Fruit fly (Drosophila melanogaster) whole organism, prepupa: Measurements from ENCODE around the gene lwr.

ENCODE experiments used
- Blimp-1 ChIP-seq: fragments of 200-800 bp; sonication (Bioruptor generic); optimal IDR thresholded peaks from 3 replicates; lab custom pipeline; 2017; ENCODE audit warnings: missing biosample characterization, missing genetic modification characterization, mild to moderate bottlenecking, moderate library complexity, missing genetic modification reagents
- CG10631 ChIP-seq: fragments of 200-800 bp; sonication (Bioruptor generic); optimal IDR thresholded peaks from 2 replicates; lab custom pipeline; 2016; ENCODE audit warnings: missing biosample characterization, missing genetic modification characterization
- CG10669 ChIP-seq: fragments of 200-800 bp; sonication (Bioruptor generic); optimal IDR thresholded peaks from 3 replicates; lab custom pipeline; 2018; ENCODE audit warnings: missing biosample characterization, mild to moderate bottlenecking, missing genetic modification characterization, moderate library complexity
- CG11902 ChIP-seq: fragments of 200-800 bp; sonication (Bioruptor generic); optimal IDR thresholded peaks from 3 replicates; lab custom pipeline; 2016; ENCODE audit warnings: missing biosample characterization, missing genetic modification characterization
- CG15336 ChIP-seq: fragments of 200-800 bp; sonication (Bioruptor generic); IDR thresholded peaks from 2 replicates; pipeline ENCODE4 v1.3.6; 2022; ENCODE audit warnings: missing biosample characterization, missing genetic modification characterization
- CG1621 ChIP-seq: fragments of 200-800 bp; sonication (Bioruptor generic); optimal IDR thresholded peaks from 3 replicates; lab custom pipeline; 2018; ENCODE audit warnings: missing biosample characterization, mild to moderate bottlenecking, missing genetic modification characterization
- CG3032 ChIP-seq: fragments of 200-800 bp; optimal IDR thresholded peaks from 2 replicates; lab custom pipeline; 2019; ENCODE audit warnings: missing biosample characterization, mild to moderate bottlenecking, missing genetic modification characterization, moderate library complexity
- CG31627 ChIP-seq: fragments of 200-800 bp; sonication (Bioruptor generic); optimal IDR thresholded peaks from 3 replicates; lab custom pipeline; 2016; ENCODE audit warnings: missing biosample characterization, missing genetic modification characterization
- CG32006 ChIP-seq: fragments of 200-800 bp; sonication (Bioruptor generic); optimal IDR thresholded peaks from 3 replicates; lab custom pipeline; 2017; ENCODE audit warnings: missing biosample characterization, mild to moderate bottlenecking, missing genetic modification characterization
- CG6163 ChIP-seq: fragments of 200-800 bp; sonication (Bioruptor generic); IDR thresholded peaks from 3 replicates; pipeline ENCODE4 v1.3.6; 2022; ENCODE audit warnings: missing biosample characterization, missing genetic modification characterization
- CG6276 ChIP-seq: fragments of 200-800 bp; sonication (Bioruptor generic); optimal IDR thresholded peaks from 2 replicates; lab custom pipeline; 2017; ENCODE audit warnings: missing biosample characterization, mild to moderate bottlenecking, missing genetic modification characterization
- CG6792 ChIP-seq: fragments of 200-800 bp; sonication (Bioruptor generic); optimal IDR thresholded peaks from 3 replicates; lab custom pipeline; 2016; ENCODE audit warnings: missing biosample characterization, missing genetic modification characterization
- CG6808 ChIP-seq: fragments of 200-800 bp; sonication (Bioruptor generic); optimal IDR thresholded peaks from 3 replicates; lab custom pipeline; 2017; ENCODE audit warnings: missing biosample characterization, missing genetic modification characterization, mild to moderate bottlenecking, moderate library complexity, missing genetic modification reagents
- CG6854 ChIP-seq: fragments of 200-800 bp; sonication (Bioruptor generic); optimal IDR thresholded peaks from 2 replicates; lab custom pipeline; 2017; ENCODE audit warnings: missing biosample characterization, mild to moderate bottlenecking, missing genetic modification characterization
- CG7368 ChIP-seq: fragments of 200-800 bp; sonication (Bioruptor generic); optimal IDR thresholded peaks from 3 replicates; lab custom pipeline; 2016; ENCODE audit warnings: missing biosample characterization, missing genetic modification characterization
- CG8119 ChIP-seq: fragments of 200-800 bp; sonication (Bioruptor generic); IDR thresholded peaks from 3 replicates; pipeline ENCODE4 v1.3.6; 2022; ENCODE audit warnings: missing biosample characterization, missing genetic modification characterization
- CG8319 ChIP-seq: fragments of 200-800 bp; sonication (Bioruptor generic); optimal IDR thresholded peaks from 3 replicates; lab custom pipeline; 2016; ENCODE audit warnings: missing biosample characterization, missing genetic modification characterization
- CG8632 ChIP-seq: fragments of 200-800 bp; sonication (Bioruptor generic); optimal IDR thresholded peaks from 3 replicates; lab custom pipeline; 2016; ENCODE audit warnings: missing biosample characterization, missing genetic modification characterization
- CG9139 ChIP-seq: fragments of 200-800 bp; sonication (Bioruptor generic); optimal IDR thresholded peaks from 3 replicates; lab custom pipeline; 2017; ENCODE audit warnings: missing biosample characterization, mild to moderate bottlenecking, missing genetic modification characterization
- Eip78C ChIP-seq: fragments of 200-800 bp; sonication (Bioruptor generic); peaks from one replicate; lab custom pipeline; 2016; ENCODE audit warnings: missing biosample characterization, missing genetic modification characterization
- Gug ChIP-seq: fragments of 200-800 bp; sonication (Bioruptor generic); IDR thresholded peaks from 2 replicates; pipeline ENCODE4 v1.3.6; 2022; ENCODE audit warnings: missing biosample characterization, missing genetic modification characterization
- Hr39 ChIP-seq: fragments of 200-800 bp; sonication (Bioruptor generic); optimal IDR thresholded peaks from 2 replicates; lab custom pipeline; 2016; ENCODE audit warnings: missing biosample characterization, missing genetic modification characterization
- Hr4 ChIP-seq: fragments of 200-800 bp; sonication (Bioruptor generic); optimal IDR thresholded peaks from 3 replicates; lab custom pipeline; 2016; ENCODE audit warnings: missing biosample characterization, missing genetic modification characterization
- OdsH ChIP-seq: fragments of 200-800 bp; sonication (Bioruptor generic); optimal IDR thresholded peaks from 3 replicates; lab custom pipeline; 2016; ENCODE audit warnings: missing biosample characterization, missing genetic modification characterization
- Sox102F ChIP-seq: fragments of 200-800 bp; sonication (Bioruptor generic); optimal IDR thresholded peaks from 2 replicates; lab custom pipeline; 2016; ENCODE audit warnings: missing biosample characterization, mild to moderate bottlenecking, missing genetic modification characterization
- Sox14 ChIP-seq: fragments of 200-800 bp; sonication (Bioruptor generic); optimal IDR thresholded peaks from 3 replicates; lab custom pipeline; 2016; ENCODE audit warnings: missing biosample characterization, missing genetic modification characterization
- Sox15 ChIP-seq: fragments of 200-800 bp; sonication (Bioruptor generic); optimal IDR thresholded peaks from 3 replicates; lab custom pipeline; 2016; ENCODE audit warnings: missing biosample characterization, missing genetic modification characterization
- achi ChIP-seq: fragments of 200-800 bp; sonication (Bioruptor generic); optimal IDR thresholded peaks from 3 replicates; lab custom pipeline; 2016; ENCODE audit warnings: missing biosample characterization, missing genetic modification characterization
- cyc ChIP-seq: fragments of 200-800 bp; sonication (Bioruptor generic); optimal IDR thresholded peaks from 3 replicates; lab custom pipeline; 2016; ENCODE audit warnings: missing biosample characterization, missing genetic modification characterization
- dsx ChIP-seq: fragments of 200-800 bp; optimal IDR thresholded peaks from 3 replicates; lab custom pipeline; 2019; ENCODE audit warnings: missing biosample characterization, mild to moderate bottlenecking, missing genetic modification characterization, moderate library complexity; ENCODE audit not compliant: poor library complexity, severe bottlenecking
- eg ChIP-seq: fragments of 200-800 bp; sonication (Bioruptor generic); IDR thresholded peaks from 3 replicates; pipeline ENCODE4 v1.3.6; 2022; ENCODE audit warnings: missing biosample characterization, missing genetic modification characterization
- esn ChIP-seq: fragments of 200-800 bp; sonication (Bioruptor generic); optimal IDR thresholded peaks from 2 replicates; lab custom pipeline; 2016; ENCODE audit warnings: missing biosample characterization, mild to moderate bottlenecking, missing genetic modification characterization, moderate library complexity
- fd59A ChIP-seq: fragments of 200-800 bp; sonication (Bioruptor generic); optimal IDR thresholded peaks from 2 replicates; lab custom pipeline; 2017; ENCODE audit warnings: missing biosample characterization, mild to moderate bottlenecking, missing genetic modification characterization, missing genetic modification reagents
- fd85E ChIP-seq: fragments of 200-800 bp; sonication (Bioruptor generic); optimal IDR thresholded peaks from 3 replicates; lab custom pipeline; 2016; ENCODE audit warnings: missing biosample characterization, missing genetic modification characterization
- fkh ChIP-seq: fragments of 200-800 bp; sonication (Bioruptor generic); optimal IDR thresholded peaks from 3 replicates; lab custom pipeline; 2017; ENCODE audit warnings: missing biosample characterization, mild to moderate bottlenecking, missing genetic modification characterization, moderate library complexity
- lz ChIP-seq: fragments of 200-800 bp; sonication (Bioruptor generic); optimal IDR thresholded peaks from 3 replicates; lab custom pipeline; 2016; ENCODE audit warnings: missing biosample characterization, missing genetic modification characterization
- net ChIP-seq: fragments of 200-800 bp; sonication (Bioruptor generic); optimal IDR thresholded peaks from 3 replicates; lab custom pipeline; 2016; ENCODE audit warnings: missing biosample characterization, missing genetic modification characterization
- pdm3 ChIP-seq: fragments of 200-800 bp; sonication (Bioruptor generic); optimal IDR thresholded peaks from 3 replicates; lab custom pipeline; 2016; ENCODE audit warnings: missing biosample characterization, missing genetic modification characterization
- spab ChIP-seq: fragments of 200-800 bp; sonication (Bioruptor generic); optimal IDR thresholded peaks from 2 replicates; lab custom pipeline; 2017; ENCODE audit warnings: missing biosample characterization, mild to moderate bottlenecking, missing genetic modification characterization, missing genetic modification reagents
- ss ChIP-seq, 2 experiments: fragments of 200-800 bp; sonication (Bioruptor generic); optimal IDR thresholded peaks; 2 replicates in 1 of 2; 3 replicates in 1 of 2; lab custom pipeline; 2017 to 2018; ENCODE audit warnings: mild to moderate bottlenecking in 2 of 2, missing biosample characterization in 2 of 2, missing genetic modification characterization in 2 of 2, moderate library complexity in 1 of 2
- svp ChIP-seq: fragments of 200-800 bp; sonication (Bioruptor generic); peaks from one replicate; lab custom pipeline; 2016; ENCODE audit warnings: missing biosample characterization, missing genetic modification characterization
- vri ChIP-seq: fragments of 200-800 bp; sonication (Bioruptor generic); optimal IDR thresholded peaks from 3 replicates; lab custom pipeline; 2016; ENCODE audit warnings: missing biosample characterization, mild to moderate bottlenecking, missing genetic modification characterization

Gene lwr

dm6 chr2L:522752-523151 is 19.6 kb downstream of the lwr start (continued):
- TF ChIP-seq Sox14 (GFP tag; lab: Kevin White, UChicago) (peak; percentile 30), CG3032 (tag; lab: Kevin White, UChicago) (peak; percentile 19), fd85E (GFP tag; lab: Kevin White, UChicago) (no peak), CG7368 (GFP tag; lab: Kevin White, UChicago) (no peak), CG9139 (GFP tag; lab: Kevin White, UChicago) (no peak), CG10631 (peak; percentile 58), fd59A (GFP tag; lab: Kevin White, UChicago) (peak; percentile 16), net (GFP tag; lab: Kevin White, UChicago) (peak; percentile 27), Eip78C (GFP tag; lab: Kevin White, UChicago) (peak; percentile 82), Blimp-1 (GFP tag; lab: Kevin White, UChicago) (no peak), esn (GFP tag; lab: Kevin White, UChicago) (peak; percentile 58), CG6276 (GFP tag; lab: Kevin White, UChicago) (peak; percentile 43), achi (peak; percentile 24)

- peak; percentile 42 for TF ChIP-seq svp (GFP tag; lab: Kevin White, UChicago)
- peak; percentile 22 for TF ChIP-seq pdm3
- peak; percentile 41; the same call in 1 of the 3 replicates for TF ChIP-seq eg (GFP tag; lab: Robert Waterston, UW)
- TF ChIP-seq vri (GFP tag; lab: Kevin White, UChicago) = peak; percentile 23
- peak; percentile 23; the same call in 1 of the 2 replicates for TF ChIP-seq Gug (GFP tag; lab: Robert Waterston, UW)
- peak; percentile 54 for TF ChIP-seq Hr4
- TF ChIP-seq CG15336 (GFP tag; lab: Robert Waterston, UW) = peak; percentile 13; the same call in 1 of the 2 replicates
- TF ChIP-seq fkh (GFP tag; lab: Kevin White, UChicago) = peak; percentile 34
- no peak for TF ChIP-seq CG11902
- no peak for TF ChIP-seq Sox102F
- TF ChIP-seq CG7368 (GFP tag; lab: Kevin White, UChicago) = peak; percentile 19
- TF ChIP-seq CG32006 = peak; percentile 35
- TF ChIP-seq Eip78C (GFP tag; lab: Kevin White, UChicago) = peak; percentile 43
- TF ChIP-seq net (GFP tag; lab: Kevin White, UChicago) = no peak
- peak; percentile 57 for TF ChIP-seq CG8119 (GFP tag; lab: Robert Waterston, UW)
- TF ChIP-seq cyc = no peak
- peak; percentile 30; the same call in 2 of the 3 replicates for TF ChIP-seq CG6163 (GFP tag; lab: Robert Waterston, UW)
- peak; percentile 15 for TF ChIP-seq OdsH (GFP tag; lab: Kevin White, UChicago)
These were observed 20.3 kb downstream of the lwr start for dm6 chr2L:521940-522632.

- TF ChIP-seq dsx (peak; percentile 54), CG6854 (GFP tag; lab: Kevin White, UChicago) (no peak), Sox14 (GFP tag; lab: Kevin White, UChicago) (no peak), Sox15 (GFP tag; lab: Kevin White, UChicago) (no peak), svp (GFP tag; lab: Kevin White, UChicago) (peak; percentile 78), lz (GFP tag; lab: Kevin White, UChicago) (no peak), Hr39 (GFP tag; lab: Kevin White, UChicago) (no peak), fd85E (GFP tag; lab: Kevin White, UChicago) (no peak), CG11902 (no peak), CG3032 (tag; lab: Kevin White, UChicago) (no peak), CG8319 (GFP tag; lab: Kevin White, UChicago) (no peak), Eip78C (GFP tag; lab: Kevin White, UChicago) (peak; percentile 62), CG9139 (GFP tag; lab: Kevin White, UChicago) (no peak), CG8632 (GFP tag; lab: Kevin White, UChicago) (no peak), spab (GFP tag; lab: Kevin White, UChicago) (no peak), eg (GFP tag; lab: Robert Waterston, UW) (no peak), CG6163 (GFP tag; lab: Robert Waterston, UW) (0 out of 3 replicates have a peak, but pooled peaks have one; percentile 2), CG10669 (no peak), CG31627 (no peak), pdm3 (no peak), CG6792 (GFP tag; lab: Kevin White, UChicago) (no peak), CG1621 (tag; lab: Kevin White, UChicago) (no peak), CG10631 (no peak), cyc (no peak), CG6808 (no peak), ss (GFP tag; optimal IDR thresholded peaks at IDR 0.05; lab: Kevin White, UChicago) (no peak)
- TF ChIP-seq, all 60 proteins: peak for 4
These were observed 21.2 kb downstream of the lwr start for dm6 chr2L:521001-521827.
